Fruit fly (Drosophila melanogaster) whole organism, embryonic: ENCODE data around the gene SmydA-9.

Source experiments
- Abd-B ChIP-seq: fragments of 200-800 bp; sonication (Bioruptor generic); optimal IDR thresholded peaks from 2 replicates; lab custom pipeline; 2018; ENCODE audit warnings: missing biosample characterization, mild to moderate bottlenecking, missing genetic modification characterization, moderate library complexity
- CG10274 ChIP-seq: fragments of 200-800 bp; sonication (Bioruptor generic); optimal IDR thresholded peaks from 3 replicates; lab custom pipeline; 2017; ENCODE audit warnings: missing biosample characterization, mild to moderate bottlenecking, missing genetic modification characterization
- CG10543 ChIP-seq: fragments of 200-800 bp; sonication (Bioruptor generic); optimal IDR thresholded peaks from 3 replicates; lab custom pipeline; 2017; ENCODE audit warnings: missing biosample characterization, mild to moderate bottlenecking, missing genetic modification characterization, moderate library complexity
- CG10654 ChIP-seq: fragments of 200-800 bp; sonication (Bioruptor generic); optimal IDR thresholded peaks from 2 replicates; lab custom pipeline; 2016; ENCODE audit warnings: missing biosample characterization, missing genetic modification characterization
- CG11093 ChIP-seq: fragments of 200-800 bp; sonication (Bioruptor generic); IDR thresholded peaks from 3 replicates; pipeline ENCODE4 v1.3.6; 2022; ENCODE audit warnings: missing biosample characterization, missing genetic modification characterization
- CG12391 ChIP-seq: fragments of 200-800 bp; sonication (Bioruptor generic); optimal IDR thresholded peaks from 3 replicates; lab custom pipeline; 2018; ENCODE audit warnings: missing biosample characterization, mild to moderate bottlenecking, missing genetic modification characterization, moderate library complexity
- CG12659 ChIP-seq: fragments of 200-800 bp; sonication (Bioruptor generic); optimal IDR thresholded peaks from 3 replicates; lab custom pipeline; 2017; ENCODE audit warnings: mild to moderate bottlenecking, missing biosample characterization, missing genetic modification reagents, missing genetic modification characterization
- CG16779 ChIP-seq: fragments of 200-800 bp; sonication (Bioruptor generic); IDR thresholded peaks from 2 replicates; pipeline ENCODE4 v1.3.6; 2022; ENCODE audit warnings: missing biosample characterization, missing genetic modification characterization
- CG17186 ChIP-seq: fragments of 200-800 bp; sonication (Bioruptor generic); optimal IDR thresholded peaks from 3 replicates; lab custom pipeline; 2017; ENCODE audit warnings: missing biosample characterization, missing genetic modification reagents, missing genetic modification characterization
- CG17912 ChIP-seq: fragments of 200-800 bp; sonication (Bioruptor generic); optimal IDR thresholded peaks from 2 replicates; lab custom pipeline; 2018; ENCODE audit warnings: missing biosample characterization, mild to moderate bottlenecking, missing genetic modification characterization
- CG30403 ChIP-seq: fragments of 200-800 bp; sonication (Bioruptor generic); optimal IDR thresholded peaks from 3 replicates; lab custom pipeline; 2016; ENCODE audit warnings: missing biosample characterization, missing genetic modification characterization
- CG3407 ChIP-seq: fragments of 200-800 bp; sonication (Bioruptor generic); optimal IDR thresholded peaks from 2 replicates; lab custom pipeline; 2018; ENCODE audit warnings: missing biosample characterization, mild to moderate bottlenecking, missing genetic modification characterization
- CG4707 ChIP-seq: fragments of 200-800 bp; sonication (Bioruptor generic); optimal IDR thresholded peaks from 2 replicates; lab custom pipeline; 2018; ENCODE audit warnings: missing biosample characterization, mild to moderate bottlenecking, missing genetic modification characterization, moderate library complexity
- CG5953 ChIP-seq: fragments of 200-800 bp; sonication (Bioruptor generic); IDR thresholded peaks from 2 replicates; pipeline ENCODE4 v1.3.6; 2022; ENCODE audit warnings: missing biosample characterization, missing genetic modification characterization
- CG6654 ChIP-seq: fragments of 200-800 bp; sonication (Bioruptor generic); optimal IDR thresholded peaks from 2 replicates; lab custom pipeline; 2017; ENCODE audit warnings: missing biosample characterization, mild to moderate bottlenecking, missing genetic modification characterization
- CG7357 ChIP-seq: fragments of 200-800 bp; sonication (Bioruptor generic); IDR thresholded peaks from 3 replicates; pipeline ENCODE4 v1.3.6; 2022; ENCODE audit warnings: missing biosample characterization, missing genetic modification characterization
- CG7372 ChIP-seq: fragments of 200-800 bp; sonication (Bioruptor generic); IDR thresholded peaks from 2 replicates; pipeline ENCODE4 v1.3.6; 2022; ENCODE audit warnings: missing biosample characterization, missing genetic modification characterization
- CG7786 ChIP-seq: fragments of 200-800 bp; sonication (Bioruptor generic); optimal IDR thresholded peaks from 2 replicates; lab custom pipeline; 2016; ENCODE audit warnings: missing biosample characterization, missing genetic modification characterization
- CG7928 ChIP-seq: fragments of 200-800 bp; sonication (Bioruptor generic); optimal IDR thresholded peaks from 2 replicates; lab custom pipeline; 2017; ENCODE audit warnings: missing biosample characterization, mild to moderate bottlenecking, missing genetic modification characterization
- CG8388 ChIP-seq: fragments of 200-800 bp; sonication (Bioruptor generic); optimal IDR thresholded peaks from 2 replicates; lab custom pipeline; 2019; ENCODE audit warnings: missing biosample characterization, mild to moderate bottlenecking, missing genetic modification characterization, moderate library complexity
- CG8478 ChIP-seq: fragments of >200 bp; optimal IDR thresholded peaks from 2 replicates; lab custom pipeline; 2018
- CG9932 ChIP-seq: fragments of 200-800 bp; sonication (Bioruptor generic); IDR thresholded peaks from 2 replicates; pipeline ENCODE4 v1.3.6; 2022; ENCODE audit warnings: missing biosample characterization, missing genetic modification characterization
- Dll ChIP-seq: fragments of 200-800 bp; sonication (Bioruptor generic); IDR thresholded peaks from 4 replicates; pipeline ENCODE4 v1.3.6; 2022; ENCODE audit warnings: missing biosample characterization, missing genetic modification characterization; ENCODE audit not compliant: partially characterized antibody
- Dref ChIP-seq: fragments of 200-800 bp; sonication (Bioruptor generic); IDR thresholded peaks from 2 replicates; pipeline ENCODE4 v1.3.6; 2022; ENCODE audit warnings: missing biosample characterization, missing genetic modification characterization
- Drgx ChIP-seq: fragments of 200-800 bp; sonication (Bioruptor generic); IDR thresholded peaks from 2 replicates; pipeline ENCODE4 v1.3.6; 2022; ENCODE audit warnings: missing biosample characterization, missing genetic modification characterization
- ERR ChIP-seq: fragments of 200-800 bp; sonication (Bioruptor generic); optimal IDR thresholded peaks from 2 replicates; lab custom pipeline; 2016; ENCODE audit warnings: missing biosample characterization, missing genetic modification characterization
- Ets97D ChIP-seq: fragments of 200-800 bp; sonication (Bioruptor generic); optimal IDR thresholded peaks from 3 replicates; lab custom pipeline; 2016; ENCODE audit warnings: missing biosample characterization, missing genetic modification characterization
- HLHmδ ChIP-seq: fragments of 200-800 bp; sonication (Bioruptor generic); optimal IDR thresholded peaks from 2 replicates; lab custom pipeline; 2018; ENCODE audit warnings: missing biosample characterization, mild to moderate bottlenecking, missing genetic modification characterization, moderate library complexity
- Jarid2 ChIP-seq: fragments of 200-800 bp; sonication (Bioruptor generic); optimal IDR thresholded peaks from 3 replicates; lab custom pipeline; 2017; ENCODE audit warnings: mild to moderate bottlenecking, missing biosample characterization, missing genetic modification reagents, missing genetic modification characterization
- Lhr ChIP-seq: fragments of 200-800 bp; sonication (Bioruptor generic); optimal IDR thresholded peaks from 3 replicates; lab custom pipeline; 2017; ENCODE audit warnings: mild to moderate bottlenecking, missing biosample characterization, missing genetic modification reagents, missing genetic modification characterization
- MBD-R2 ChIP-seq: fragments of 200-800 bp; sonication (Bioruptor generic); IDR thresholded peaks from 2 replicates; pipeline ENCODE4 v1.3.6; 2022; ENCODE audit warnings: missing biosample characterization, missing genetic modification characterization
- Neu2 ChIP-seq: fragments of 200-800 bp; sonication (Bioruptor generic); optimal IDR thresholded peaks from 3 replicates; lab custom pipeline; 2016; ENCODE audit warnings: missing biosample characterization, missing genetic modification characterization, borderline replicate concordance
- Oli ChIP-seq: fragments of 200-800 bp; sonication (Bioruptor generic); optimal IDR thresholded peaks from 2 replicates; lab custom pipeline; 2018; ENCODE audit warnings: missing biosample characterization, mild to moderate bottlenecking, missing genetic modification characterization, moderate library complexity
- cas ChIP-seq: fragments of 200-800 bp; sonication (Bioruptor generic); IDR thresholded peaks from 2 replicates; pipeline ENCODE4 v1.3.6; 2022; ENCODE audit warnings: missing biosample characterization, missing genetic modification characterization
- cg ChIP-seq: fragments of 200-800 bp; sonication (Bioruptor generic); optimal IDR thresholded peaks from 3 replicates; lab custom pipeline; 2019; ENCODE audit warnings: missing biosample characterization, mild to moderate bottlenecking, missing genetic modification characterization, moderate library complexity
- corto ChIP-seq: fragments of 200-800 bp; sonication (Bioruptor generic); optimal IDR thresholded peaks from 2 replicates; lab custom pipeline; 2016; ENCODE audit warnings: missing biosample characterization, mild to moderate bottlenecking, missing genetic modification characterization, moderate library complexity
- fu2 ChIP-seq: fragments of 200-800 bp; sonication (Bioruptor generic); optimal IDR thresholded peaks from 2 replicates; lab custom pipeline; 2016; ENCODE audit warnings: missing biosample characterization, missing genetic modification characterization
- gt ChIP-seq: fragments of 200-800 bp; sonication (Bioruptor generic); IDR thresholded peaks from 2 replicates; pipeline ENCODE4 v1.3.6; 2022; ENCODE audit warnings: missing biosample characterization, missing genetic modification characterization
- jumu ChIP-seq: fragments of 200-800 bp; sonication (Bioruptor generic); optimal IDR thresholded peaks from 3 replicates; lab custom pipeline; 2016; ENCODE audit warnings: missing biosample characterization, missing genetic modification characterization
- kay ChIP-seq: fragments of 200-800 bp; sonication (Bioruptor generic); optimal IDR thresholded peaks from 2 replicates; lab custom pipeline; 2016; ENCODE audit warnings: missing biosample characterization, missing genetic modification characterization
- knrl ChIP-seq: fragments of 200-800 bp; sonication (Bioruptor generic); IDR thresholded peaks from 3 replicates; pipeline ENCODE4 v1.3.6; 2022; ENCODE audit warnings: missing biosample characterization, missing genetic modification characterization; ENCODE audit not compliant: partially characterized antibody
- mld ChIP-seq: fragments of 200-800 bp; sonication (Bioruptor generic); IDR thresholded peaks from 3 replicates; pipeline ENCODE4 v1.3.6; 2022; ENCODE audit warnings: missing biosample characterization, missing genetic modification characterization; ENCODE audit not compliant: partially characterized antibody
- nmo ChIP-seq: fragments of 200-800 bp; sonication (Bioruptor generic); optimal IDR thresholded peaks from 2 replicates; lab custom pipeline; 2018; ENCODE audit warnings: missing biosample characterization, mild to moderate bottlenecking, missing genetic modification characterization, moderate library complexity
- odd ChIP-seq: fragments of 200-800 bp; sonication (Bioruptor generic); optimal IDR thresholded peaks from 2 replicates; lab custom pipeline; 2017; ENCODE audit warnings: missing biosample characterization, mild to moderate bottlenecking, missing genetic modification characterization
- pan ChIP-seq, 4 experiments: fragments of >200 bp in 3 of 4; fragments of 200-800 bp in 1 of 4; sonication (Bioruptor generic) in 1 of 4; optimal IDR thresholded peaks in 3 of 4; IDR thresholded peaks in 1 of 4; 2 replicates each; pipeline versions ENCODE4 v1.3.6 to Lab custom; 2017 to 2022; ENCODE audit warnings: missing biosample characterization in 2 of 4, missing genetic modification characterization in 2 of 4, mixed read lengths in 1 of 4
- pb ChIP-seq: fragments of 200-800 bp; sonication (Bioruptor generic); optimal IDR thresholded peaks from 3 replicates; lab custom pipeline; 2016; ENCODE audit warnings: missing biosample characterization, missing genetic modification characterization
- psq ChIP-seq: fragments of 200-800 bp; sonication (Bioruptor generic); optimal IDR thresholded peaks from 2 replicates; lab custom pipeline; 2017; ENCODE audit warnings: missing biosample characterization, missing genetic modification characterization
- run ChIP-seq: fragments of 200-800 bp; sonication (Bioruptor generic); optimal IDR thresholded peaks from 3 replicates; lab custom pipeline; 2018; ENCODE audit warnings: missing biosample characterization, mild to moderate bottlenecking, missing genetic modification characterization
- tna ChIP-seq: fragments of 200-800 bp; sonication (Bioruptor generic); IDR thresholded peaks from 2 replicates; pipeline ENCODE4 v1.3.6; 2022; ENCODE audit warnings: missing biosample characterization, missing genetic modification characterization; ENCODE audit not compliant: partially characterized antibody
- trh ChIP-seq: fragments of 200-800 bp; sonication (Bioruptor generic); optimal IDR thresholded peaks from 2 replicates; lab custom pipeline; 2016; ENCODE audit warnings: missing biosample characterization, missing genetic modification characterization
- zfh1 ChIP-seq: fragments of 200-800 bp; sonication (Bioruptor generic); IDR thresholded peaks from 3 replicates; pipeline ENCODE4 v1.3.6; 2022; ENCODE audit warnings: missing biosample characterization, missing genetic modification characterization

The SmydA-9 gene

dm6 chrX:9163110-9163509 lies 47.6 kb downstream of the SmydA-9 start, which contains the start of gene mei-P26 (continued):
- TF ChIP-seq ERR (GFP tag; lab: Kevin White, UChicago) (no peak), gt (no peak), CG17186 (no peak), run (tag; lab: Kevin White, UChicago) (no peak), CG10274 (GFP tag; lab: Kevin White, UChicago) (no peak), CG17912 (no peak), Dll (peak; percentile 79), CG7786 (GFP tag; lab: Kevin White, UChicago) (no peak), odd (GFP tag; lab: Kevin White, UChicago) (no peak), CG7372 (no peak), CG5953 (GFP tag; lab: Robert Waterston, UW) (no peak), Abd-B (GFP tag; lab: Kevin White, UChicago) (no peak), Ets97D (GFP tag; lab: Kevin White, UChicago) (no peak), Jarid2 (GFP tag; lab: Kevin White, UChicago) (no peak), CG4707 (GFP tag; lab: Kevin White, UChicago) (no peak), trh (GFP tag; lab: Kevin White, UChicago) (no peak), kay (no peak), jumu (GFP tag; lab: Kevin White, UChicago) (no peak), zfh1 (no peak), Oli (tag; lab: Kevin White, UChicago) (no peak), Drgx (GFP tag; lab: Robert Waterston, UW) (no peak), HLHmδ (GFP tag; lab: Kevin White, UChicago) (no peak), cas (no peak), tna (peak; percentile 72), CG10543 (GFP tag; lab: Kevin White, UChicago) (no peak), fu2 (GFP tag; lab: Kevin White, UChicago) (no peak), mld (GFP tag; lab: Robert Waterston, UW) (peak; percentile 74; the same call in 1 of the 3 replicates), CG11093 (GFP tag; lab: Robert Waterston, UW) (no peak), knrl (GFP tag; lab: Robert Waterston, UW) (peak; percentile 83), CG12391 (peak; percentile 12), MBD-R2 (GFP tag; lab: Robert Waterston, UW) (no peak), CG16779 (GFP tag; lab: Robert Waterston, UW) (no peak), CG8478 (no peak), cg (GFP tag; lab: Kevin White, UChicago) (no peak), CG7928 (GFP tag; lab: Kevin White, UChicago) (no peak), CG30403 (no peak), CG12659 (GFP tag; lab: Kevin White, UChicago) (no peak), Dref (GFP tag; lab: Robert Waterston, UW) (peak; percentile 83), CG6654 (GFP tag; lab: Kevin White, UChicago) (no peak), Lhr (GFP tag; lab: Kevin White, UChicago) (no peak), CG9932 (GFP tag; lab: Robert Waterston, UW) (peak; percentile 17; the same call in 1 of the 2 replicates), nmo (GFP tag; lab: Kevin White, UChicago) (no peak), CG7357 (no peak), CG10654 (GFP tag; lab: Kevin White, UChicago) (no peak), psq (GFP tag; lab: Kevin White, UChicago) (no peak), Neu2 (GFP tag; lab: Kevin White, UChicago) (no peak), corto (no peak), CG3407 (GFP tag; lab: Kevin White, UChicago) (no peak), pan (optimal IDR thresholded peaks at IDR 0.05; lab: Kevin White, UChicago) (no peak), pan (GFP tag; optimal IDR thresholded peaks at IDR 0.05 in 1 of 2, IDR thresholded peaks at IDR 0.05 in 1 of 2) (no peak), CG8388 (no peak), pb (GFP tag; lab: Kevin White, UChicago) (no peak)
